Worm (Caenorhabditis elegans): ENCODE results near the gene sphk-1.

DNA sequence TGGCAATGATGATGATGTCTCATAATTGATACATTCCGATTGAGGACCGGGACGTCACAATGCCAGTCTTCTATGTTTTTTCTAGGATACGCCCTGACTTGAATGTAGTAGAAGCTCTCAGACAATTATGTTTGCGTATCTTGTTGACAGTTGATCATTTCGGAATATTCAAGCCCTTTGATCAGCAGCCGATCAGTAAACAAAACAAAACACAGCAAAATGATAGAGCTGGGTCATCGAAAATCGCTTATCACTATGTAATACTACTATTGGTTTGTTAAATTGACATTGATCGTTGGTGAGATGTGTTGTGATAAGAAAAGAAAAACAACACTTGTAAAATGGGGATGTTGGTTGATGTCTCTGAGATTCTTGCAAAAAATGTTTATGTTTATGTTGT, 36.8 kb upstream of the sphk-1 start:
- TF ChIP-seq aly-2 (tag; optimal IDR thresholded peaks at IDR 0.05) (no peak), ztf-4 (tag; optimal IDR thresholded peaks at IDR 0.05) (no peak), mab-5 (tag; optimal IDR thresholded peaks at IDR 0.05) (no peak), unc-62 (GFP tag; optimal IDR thresholded peaks at IDR 0.05) (no peak), nhr-12 (tag; optimal IDR thresholded peaks at IDR 0.05) (no peak), ama-1 (optimal IDR thresholded peaks at IDR 0.05) (no peak), elt-3 (tag; optimal IDR thresholded peaks at IDR 0.05) (no peak), lin-11 (tag; optimal IDR thresholded peaks at IDR 0.05) (no peak)
